Fruit fly (Drosophila melanogaster): ENCODE data around the gene GstD2.

DNA sequence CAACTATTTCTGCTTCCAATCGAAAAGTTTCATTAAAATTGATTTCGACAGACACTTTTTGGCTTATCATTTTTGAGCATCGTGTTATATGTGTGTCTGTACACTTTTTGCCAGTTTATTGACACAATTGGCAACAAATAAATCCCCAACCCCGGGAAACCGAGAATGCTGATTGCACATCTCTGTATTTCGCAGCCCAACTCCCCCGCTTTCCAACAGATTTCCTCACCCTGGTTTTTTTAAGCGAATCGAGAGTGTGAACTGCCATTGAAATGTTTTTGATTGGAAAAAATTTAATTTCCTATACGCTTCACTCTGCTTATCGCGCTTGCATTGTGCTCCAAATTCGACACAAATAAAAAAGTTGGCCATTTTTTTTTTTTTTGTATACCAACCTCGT lies 44.9 kb upstream of the GstD2 start:
- TF ChIP-seq ind (GFP tag; optimal IDR thresholded peaks at IDR 0.05) (no peak), pan (optimal IDR thresholded peaks at IDR 0.05) (no peak), pan (GFP tag; optimal IDR thresholded peaks at IDR 0.05 in 1 of 2, IDR thresholded peaks at IDR 0.05 in 1 of 2) (no peak), CG8924 (tag; optimal IDR thresholded peaks at IDR 0.05) (no peak), CG11398 (GFP tag; optimal IDR thresholded peaks at IDR 0.05) (no peak), bsh (GFP tag; optimal IDR thresholded peaks at IDR 0.05) (no peak), CG32532 (GFP tag; IDR thresholded peaks at IDR 0.05) (no peak), CG16815 (GFP tag; optimal IDR thresholded peaks at IDR 0.05) (no peak), Fer1 (GFP tag; optimal IDR thresholded peaks at IDR 0.05) (no peak), Dll (GFP tag; IDR thresholded peaks at IDR 0.05; ENCODE audit: partially characterized antibody) (no peak), CG15073 (GFP tag; optimal IDR thresholded peaks at IDR 0.05) (no peak), CG13894 (tag; optimal IDR thresholded peaks at IDR 0.05) (no peak)

Measured in whole organism, embryonic.